Fruit fly (Drosophila melanogaster): ENCODE data around the gene Ccdc56.

The Ccdc56 gene

dm6 chr3L:11708633-11709116 is at the start of gene Ccdc56, which contains the start of gene mtTFB1 (continued):
- TF ChIP-seq CG8089 (GFP tag; optimal IDR thresholded peaks at IDR 0.05) (no peak), CG10366 (GFP tag; IDR thresholded peaks at IDR 0.05) (no peak), CG6175 (GFP tag; IDR thresholded peaks at IDR 0.05) (no peak), vvl (GFP tag; IDR thresholded peaks at IDR 0.05) (peak; percentile 4; the same call in 1 of the 2 replicates), Bdp1 (GFP tag; optimal IDR thresholded peaks at IDR 0.05) (peak; percentile 43), CG33213 (GFP tag; optimal IDR thresholded peaks at IDR 0.05) (no peak), ash1 (GFP tag; optimal IDR thresholded peaks at IDR 0.05) (no peak), Side (GFP tag; optimal IDR thresholded peaks at IDR 0.05) (no peak), cas (GFP tag; IDR thresholded peaks at IDR 0.05) (no peak), her (GFP tag; optimal IDR thresholded peaks at IDR 0.05) (no peak), CG9797 (GFP tag; optimal IDR thresholded peaks at IDR 0.05) (peak; percentile 94), CG12299 (tag; optimal IDR thresholded peaks at IDR 0.05) (no peak), CG17912 (GFP tag; optimal IDR thresholded peaks at IDR 0.05) (no peak), CG10654 (GFP tag; optimal IDR thresholded peaks at IDR 0.05) (no peak), sqz (GFP tag; optimal IDR thresholded peaks at IDR 0.05) (no peak), gfzf (GFP tag; optimal IDR thresholded peaks at IDR 0.05) (peak; percentile 89), bab2 (GFP tag; optimal IDR thresholded peaks at IDR 0.05) (no peak), abd-A (tag; optimal IDR thresholded peaks at IDR 0.05) (no peak), h (optimal IDR thresholded peaks at IDR 0.05) (no peak), CG7786 (GFP tag; optimal IDR thresholded peaks at IDR 0.05) (no peak), chinmo (GFP tag; IDR thresholded peaks at IDR 0.05; ENCODE audit: partially characterized antibody) (no peak), Fer1 (GFP tag; optimal IDR thresholded peaks at IDR 0.05) (no peak), CG1603 (tag; optimal IDR thresholded peaks at IDR 0.05) (peak; percentile 26), CG6272 (GFP tag; IDR thresholded peaks at IDR 0.05) (no peak), CG1024 (GFP tag; IDR thresholded peaks at IDR 0.05) (no peak), CG12769 (tag; optimal IDR thresholded peaks at IDR 0.05) (no peak), Lpt (GFP tag; optimal IDR thresholded peaks at IDR 0.05) (no peak), CG4617 (GFP tag; optimal IDR thresholded peaks at IDR 0.05; ENCODE audit: borderline replicate concordance) (peak; percentile 4), vfl (GFP tag; optimal IDR thresholded peaks at IDR 0.05) (no peak), pzg (GFP tag; optimal IDR thresholded peaks at IDR 0.05) (peak; percentile 80), CG6254 (GFP tag; optimal IDR thresholded peaks at IDR 0.05) (no peak), p53 (GFP tag; optimal IDR thresholded peaks at IDR 0.05) (no peak), CG4328 (GFP tag; optimal IDR thresholded peaks at IDR 0.05) (no peak), D19A (tag; optimal IDR thresholded peaks at IDR 0.05) (no peak), CG3407 (GFP tag; optimal IDR thresholded peaks at IDR 0.05) (no peak), gcm2 (GFP tag; optimal IDR thresholded peaks at IDR 0.05) (no peak), Oaz (GFP tag; IDR thresholded peaks at IDR 0.05) (no peak), CG9437 (GFP tag; optimal IDR thresholded peaks at IDR 0.05) (no peak), CG13287 (GFP tag; IDR thresholded peaks at IDR 0.05; ENCODE audit: partially characterized antibody) (no peak), stwl (tag; optimal IDR thresholded peaks at IDR 0.05) (peak; percentile 57), Nf-YB (GFP tag; optimal IDR thresholded peaks at IDR 0.05) (no peak), CG15696 (tag; optimal IDR thresholded peaks at IDR 0.05) (no peak), Ets65A (GFP tag) (peak; percentile 23), CG11398 (GFP tag; optimal IDR thresholded peaks at IDR 0.05) (no peak), disco-r (GFP tag; optimal IDR thresholded peaks at IDR 0.05) (no peak), sens-2 (GFP tag; IDR thresholded peaks at IDR 0.05) (no peak), CG8924 (tag; optimal IDR thresholded peaks at IDR 0.05) (no peak), CG12942 (GFP tag; optimal IDR thresholded peaks at IDR 0.05) (no peak), ERR (GFP tag; optimal IDR thresholded peaks at IDR 0.05) (no peak), CG34376 (GFP tag; optimal IDR thresholded peaks at IDR 0.05) (no peak), CkIIα-i1 (GFP tag; IDR thresholded peaks at IDR 0.05) (no peak), cato (GFP tag; optimal IDR thresholded peaks at IDR 0.05; ENCODE audit: borderline replicate concordance) (no peak)

Measured in whole organism, embryonic.